Worm (Caenorhabditis elegans) whole organism, late embryonic: ENCODE measurements around the gene F59A6.11.
A peak's percentile ranks its signal among the peaks of the same experiment; 100 is the strongest.

ENCODE experiments used
- C08G9.2 ChIP-seq: sonication (generic microtip); optimal IDR thresholded peaks from 2 replicates; lab custom pipeline; 2016; ENCODE audit warnings: mild to moderate bottlenecking, missing genetic modification characterization, moderate library complexity, missing compliant biosample characterization
- C38D4.7 ChIP-seq: fragments of 200-800 bp; sonication (Bioruptor generic); optimal IDR thresholded peaks from 2 replicates; lab custom pipeline; 2018; ENCODE audit warnings: mild to moderate bottlenecking, missing genetic modification characterization, moderate library complexity, missing compliant biosample characterization
- K09A11.1 ChIP-seq: sonication (generic microtip); optimal IDR thresholded peaks from 2 replicates; lab custom pipeline; 2017; ENCODE audit warnings: antibody characterized with exemption, mild to moderate bottlenecking, missing genetic modification characterization, missing compliant biosample characterization; ENCODE audit not compliant: insufficient read depth
- T23F11.4 ChIP-seq: fragments of 200-800 bp; sonication (Bioruptor generic); optimal IDR thresholded peaks from 2 replicates; lab custom pipeline; 2018; ENCODE audit warnings: mild to moderate bottlenecking, missing genetic modification characterization, missing compliant biosample characterization
- ama-1 ChIP-seq: fragments of 150-350 bp; optimal IDR thresholded peaks from 2 replicates; lab custom pipeline; 2014
- ceh-18 ChIP-seq: sonication (generic microtip); optimal IDR thresholded peaks from 2 replicates; lab custom pipeline; 2016; ENCODE audit warnings: missing genetic modification characterization, missing compliant biosample characterization
- ceh-2 ChIP-seq: sonication (generic microtip); optimal IDR thresholded peaks from 2 replicates; lab custom pipeline; 2016; ENCODE audit warnings: missing genotype, missing genetic modification characterization, missing compliant biosample characterization
- ceh-22 ChIP-seq: sonication (generic microtip); optimal IDR thresholded peaks from 2 replicates; lab custom pipeline; 2017; ENCODE audit warnings: missing biosample characterization, missing genetic modification characterization
- ceh-24 ChIP-seq: sonication (generic microtip); optimal IDR thresholded peaks from 2 replicates; lab custom pipeline; 2016; ENCODE audit warnings: mild to moderate bottlenecking, missing genetic modification characterization, missing compliant biosample characterization
- ceh-30 ChIP-seq: fragments of 150-350 bp; optimal IDR thresholded peaks from 2 replicates; lab custom pipeline; 2014; ENCODE audit warnings: missing biosample characterization, missing genetic modification characterization
- ceh-31 ChIP-seq: sonication (generic microtip); optimal IDR thresholded peaks from 2 replicates; lab custom pipeline; 2016; ENCODE audit warnings: missing genetic modification characterization, missing compliant biosample characterization
- ceh-48 ChIP-seq: sonication (generic microtip); optimal IDR thresholded peaks from 2 replicates; lab custom pipeline; 2016; ENCODE audit warnings: missing genetic modification characterization, inconsistent platforms, missing compliant biosample characterization
- ceh-6 ChIP-seq: fragments of 200-800 bp; sonication (Bioruptor generic); optimal IDR thresholded peaks from 2 replicates; lab custom pipeline; 2018; ENCODE audit warnings: mild to moderate bottlenecking, missing genetic modification characterization, missing compliant biosample characterization
- ceh-9 ChIP-seq: sonication (generic microtip); optimal IDR thresholded peaks from 2 replicates; lab custom pipeline; 2016; ENCODE audit warnings: mild to moderate bottlenecking, missing genetic modification characterization, inconsistent platforms, missing compliant biosample characterization
- che-1 ChIP-seq: sonication (generic microtip); optimal IDR thresholded peaks from 2 replicates; lab custom pipeline; 2016; ENCODE audit warnings: mild to moderate bottlenecking, missing genetic modification characterization, missing compliant biosample characterization
- dmd-4 ChIP-seq: sonication (generic microtip); optimal IDR thresholded peaks from 2 replicates; lab custom pipeline; 2016; ENCODE audit warnings: borderline replicate concordance, missing genetic modification characterization, missing compliant biosample characterization
- elt-2 ChIP-seq: sonication (generic microtip); optimal IDR thresholded peaks from 2 replicates; lab custom pipeline; 2016; ENCODE audit warnings: missing genetic modification reagents, missing genetic modification characterization, missing compliant biosample characterization
- elt-4 ChIP-seq: sonication (generic microtip); optimal IDR thresholded peaks from 2 replicates; lab custom pipeline; 2016; ENCODE audit warnings: missing genetic modification characterization, missing compliant biosample characterization
- fkh-10 ChIP-seq: fragments of 150-350 bp; optimal IDR thresholded peaks from 2 replicates; lab custom pipeline; 2014; ENCODE audit warnings: missing biosample characterization, missing genetic modification reagents, missing genetic modification characterization
- gmeb-2 ChIP-seq: sonication (generic microtip); optimal IDR thresholded peaks from 2 replicates; lab custom pipeline; 2016; ENCODE audit warnings: missing genetic modification characterization, inconsistent platforms, missing compliant biosample characterization
- hlh-30 ChIP-seq: sonication (generic microtip); optimal IDR thresholded peaks from 2 replicates; lab custom pipeline; 2017; ENCODE audit warnings: antibody characterized with exemption, missing genetic modification characterization, missing compliant biosample characterization; ENCODE audit not compliant: insufficient read depth
- hlh-6 ChIP-seq: sonication (generic microtip); optimal IDR thresholded peaks from 2 replicates; lab custom pipeline; 2016; ENCODE audit warnings: missing genotype, missing genetic modification characterization, missing compliant biosample characterization
- lim-6 ChIP-seq: sonication (generic microtip); optimal IDR thresholded peaks from 2 replicates; lab custom pipeline; 2016; ENCODE audit warnings: missing genetic modification characterization, missing compliant biosample characterization
- lin-11 ChIP-seq: fragments of 200-800 bp; sonication (Bioruptor generic); optimal IDR thresholded peaks from 2 replicates; lab custom pipeline; 2018; ENCODE audit warnings: mild to moderate bottlenecking, missing genetic modification characterization, missing compliant biosample characterization
- madf-2 ChIP-seq: sonication (generic microtip); optimal IDR thresholded peaks from 2 replicates; lab custom pipeline; 2017; ENCODE audit warnings: missing genetic modification characterization, missing compliant biosample characterization
- nhr-232 ChIP-seq: sonication (generic microtip); optimal IDR thresholded peaks from 2 replicates; lab custom pipeline; 2016; ENCODE audit warnings: missing genetic modification characterization, missing compliant biosample characterization
- pag-3 ChIP-seq: sonication (generic microtip); optimal IDR thresholded peaks from 2 replicates; lab custom pipeline; 2016; ENCODE audit warnings: missing compliant biosample characterization, missing genetic modification characterization, borderline replicate concordance
- pat-9 ChIP-seq: fragments of 200-800 bp; sonication (Bioruptor generic); optimal IDR thresholded peaks from 2 replicates; lab custom pipeline; 2018; ENCODE audit warnings: mild to moderate bottlenecking, missing genetic modification characterization, moderate library complexity, missing compliant biosample characterization
- pha-2 ChIP-seq: sonication (generic microtip); optimal IDR thresholded peaks from 2 replicates; lab custom pipeline; 2017; ENCODE audit warnings: mild to moderate bottlenecking, missing genetic modification characterization, missing compliant biosample characterization
- pros-1 ChIP-seq: fragments of 150-350 bp; optimal IDR thresholded peaks from 2 replicates; lab custom pipeline; 2014; ENCODE audit warnings: missing biosample characterization, missing genetic modification reagents, missing genetic modification characterization
- rnt-1 ChIP-seq: sonication (generic microtip); optimal IDR thresholded peaks from 2 replicates; lab custom pipeline; 2016; ENCODE audit warnings: missing genetic modification characterization, missing compliant biosample characterization
- sdc-2 ChIP-seq: sonication (generic microtip); optimal IDR thresholded peaks from 2 replicates; lab custom pipeline; 2016; ENCODE audit warnings: missing genotype, missing genetic modification characterization, missing compliant biosample characterization
- sox-4 ChIP-seq: sonication (generic microtip); optimal IDR thresholded peaks from 2 replicates; lab custom pipeline; 2017; ENCODE audit warnings: mild to moderate bottlenecking, missing genetic modification characterization, inconsistent platforms, missing compliant biosample characterization
- syd-9 ChIP-seq: sonication (generic microtip); optimal IDR thresholded peaks from 2 replicates; lab custom pipeline; 2016; ENCODE audit warnings: mild to moderate bottlenecking, missing genetic modification characterization, moderate library complexity, missing compliant biosample characterization
- tbx-2 ChIP-seq: sonication (generic microtip); optimal IDR thresholded peaks from 2 replicates; lab custom pipeline; 2016; ENCODE audit warnings: missing genetic modification characterization, missing compliant biosample characterization
- ttx-3 ChIP-seq: sonication (generic microtip); optimal IDR thresholded peaks from 2 replicates; lab custom pipeline; 2016; ENCODE audit warnings: missing genetic modification reagents, missing genetic modification characterization, missing compliant biosample characterization
- unc-42 ChIP-seq: sonication (generic microtip); optimal IDR thresholded peaks from 2 replicates; lab custom pipeline; 2016; ENCODE audit warnings: missing genotype, missing genetic modification characterization, missing compliant biosample characterization
- unc-55 ChIP-seq: sonication (generic microtip); optimal IDR thresholded peaks from 2 replicates; lab custom pipeline; 2017; ENCODE audit warnings: missing biosample characterization, missing genetic modification reagents, missing genetic modification characterization
- unc-86 ChIP-seq: sonication (generic microtip); optimal IDR thresholded peaks from 2 replicates; lab custom pipeline; 2016; ENCODE audit warnings: missing genetic modification characterization, missing compliant biosample characterization
- zip-5 ChIP-seq: sonication (generic microtip); optimal IDR thresholded peaks from 2 replicates; lab custom pipeline; 2016; ENCODE audit warnings: missing genetic modification characterization, missing compliant biosample characterization
- ztf-16 ChIP-seq: sonication (generic microtip); optimal IDR thresholded peaks from 2 replicates; lab custom pipeline; 2017; ENCODE audit warnings: missing genetic modification characterization, missing compliant biosample characterization

Gene F59A6.11

DNA sequence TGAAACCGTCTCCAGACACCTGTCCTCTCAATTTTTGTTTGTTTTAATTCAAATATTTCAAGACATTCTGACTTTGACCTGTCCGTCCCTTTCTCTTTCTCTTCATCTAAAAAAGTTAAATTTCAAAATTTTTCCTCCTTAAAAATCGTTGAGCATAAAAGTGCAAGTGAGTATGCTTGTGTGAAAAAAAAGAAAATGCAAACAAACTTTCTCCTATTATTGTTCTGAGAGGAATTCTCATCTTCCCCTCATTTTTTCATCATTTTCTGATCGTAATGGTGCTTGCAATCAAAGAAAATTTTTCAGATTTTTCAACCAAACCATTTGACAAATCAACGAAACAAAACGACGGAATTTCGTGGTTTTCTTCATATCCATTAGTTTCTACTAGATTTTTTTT is 29.7 kb downstream of the F59A6.11 start, which contains the start of gene shc-2:
Gene shc-2, plus strand, starts transcription at position 301 of the 400 bp plus-strand sequence.
- TF ChIP-seq elt-4 (tag; lab: Kevin White, UChicago), result no peak
- no peak for TF ChIP-seq unc-55
- no peak for TF ChIP-seq sox-4 (tag; lab: Kevin White, UChicago)
- no peak for TF ChIP-seq rnt-1 (tag; lab: Kevin White, UChicago)
- no peak for TF ChIP-seq hlh-30 (tag; lab: Kevin White, UChicago)
- TF ChIP-seq, all 69 proteins: peak for 0

DNA sequence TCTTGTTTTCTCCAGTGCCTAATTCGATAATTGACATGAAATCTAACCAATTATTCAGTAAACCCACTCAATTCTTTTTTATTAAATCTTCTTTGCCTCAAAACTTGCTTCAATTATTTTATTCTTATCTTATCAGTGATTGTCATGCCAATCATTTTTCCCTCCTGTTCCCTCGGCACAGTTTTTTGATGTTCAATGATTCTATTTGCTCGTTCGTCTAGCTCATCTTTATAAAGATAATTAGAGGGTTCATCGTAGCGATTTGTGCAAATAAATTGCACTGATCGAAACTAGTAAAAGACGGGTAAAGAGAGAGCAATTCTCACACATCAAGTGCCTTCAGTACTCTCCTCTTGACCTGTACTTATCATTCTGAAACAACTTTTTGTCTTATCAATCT is 30.9 kb downstream of the F59A6.11 start:
- no peak for TF ChIP-seq pag-3 (tag; lab: Kevin White, UChicago)
- TF ChIP-seq elt-2 (tag; lab: Kevin White, UChicago), result peak; percentile 93
- TF ChIP-seq, all 69 proteins: peak for 1

- TF ChIP-seq rnt-1 (tag; lab: Kevin White, UChicago) (no peak), ceh-48 (tag; lab: Kevin White, UChicago) (no peak), elt-2 (tag; lab: Kevin White, UChicago) (peak; percentile 99), pha-2 (tag; lab: Kevin White, UChicago) (no peak), nhr-232 (tag; lab: Kevin White, UChicago) (no peak), ama-1 (lab: Kevin White, UChicago) (no peak)
Measured at ce11 chrII:4966576-4966975, 32.0 kb downstream of the F59A6.11 start.

- TF ChIP-seq elt-2 (tag; lab: Kevin White, UChicago), result peak; percentile 96
- no peak for TF ChIP-seq tbx-2
Measured at ce11 chrII:4960690-4961089, 37.9 kb downstream of the F59A6.11 start.

DNA sequence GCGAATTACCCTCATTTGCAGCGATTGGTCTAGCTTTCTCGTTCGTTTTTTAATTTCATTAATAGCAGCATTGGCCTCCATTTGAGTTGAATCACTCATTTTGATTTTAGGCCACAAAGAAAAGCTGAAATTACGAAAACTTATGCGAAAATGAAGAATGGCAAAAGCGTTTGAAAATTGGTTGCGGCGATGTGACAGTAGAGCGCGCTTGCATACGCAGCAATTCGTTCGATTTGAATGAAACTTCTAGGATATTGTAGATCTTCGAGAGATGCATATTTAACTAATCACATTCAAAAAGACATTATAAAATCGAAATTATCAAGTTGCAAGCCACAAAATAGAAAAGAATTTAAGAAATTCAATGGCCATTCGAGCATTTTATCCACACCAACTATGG is 38.8 kb downstream of the F59A6.11 start, which contains the start of gene ulp-2:
Gene ulp-2, minus strand, starts transcription at position 158 of the 400 bp plus-strand sequence.
- no peak for TF ChIP-seq ceh-30
- no peak for TF ChIP-seq sdc-2 (tag; lab: Kevin White, UChicago)
- no peak for TF ChIP-seq ceh-2 (tag; lab: Kevin White, UChicago)
- no peak for TF ChIP-seq unc-42 (tag; lab: Kevin White, UChicago)
- TF ChIP-seq C38D4.7 (GFP tag; lab: Kevin White, UChicago), result no peak
- no peak for TF ChIP-seq hlh-30 (tag; lab: Kevin White, UChicago)
- no peak for TF ChIP-seq ceh-22
- TF ChIP-seq K09A11.1 (tag; lab: Kevin White, UChicago), result no peak
- no peak for TF ChIP-seq pha-2 (tag; lab: Kevin White, UChicago)
- no peak for TF ChIP-seq elt-4 (tag; lab: Kevin White, UChicago)
- no peak for TF ChIP-seq ztf-16
- TF ChIP-seq pag-3 (tag; lab: Kevin White, UChicago), result no peak
- no peak for TF ChIP-seq C08G9.2 (tag; lab: Kevin White, UChicago)
- no peak for TF ChIP-seq ceh-9
- no peak for TF ChIP-seq gmeb-2 (tag; lab: Kevin White, UChicago)
- no peak for TF ChIP-seq ceh-24 (tag; lab: Kevin White, UChicago)
- no peak for TF ChIP-seq lin-11 (tag; lab: Kevin White, UChicago)
- TF ChIP-seq hlh-6 (tag; lab: Kevin White, UChicago), result no peak
- no peak for TF ChIP-seq zip-5 (tag; lab: Kevin White, UChicago)
- TF ChIP-seq dmd-4 (tag; lab: Kevin White, UChicago), result no peak

ce11 chrII:4955353-4955752 is 43.2 kb downstream of the F59A6.11 start, which contains the start of gene pbs-3:
TSS of gene pbs-3 (minus strand) at chrII:4955427.
- TF ChIP-seq lim-6 (tag; lab: Kevin White, UChicago) (peak; percentile 78), fkh-10 (GFP tag; lab: Kevin White, UChicago) (no peak), T23F11.4 (GFP tag; lab: Kevin White, UChicago) (no peak), unc-86 (tag; lab: Kevin White, UChicago) (peak; percentile 13), pros-1 (tag; lab: Kevin White, UChicago) (no peak), ztf-16 (no peak), ttx-3 (no peak), rnt-1 (tag; lab: Kevin White, UChicago) (peak; percentile 66), elt-4 (tag; lab: Kevin White, UChicago) (no peak), ceh-18 (tag; lab: Kevin White, UChicago) (peak; percentile 44), che-1 (tag; lab: Kevin White, UChicago) (no peak), ceh-48 (tag; lab: Kevin White, UChicago) (no peak), pat-9 (tag; lab: Kevin White, UChicago) (no peak), lin-11 (tag; lab: Kevin White, UChicago) (no peak), unc-55 (no peak), madf-2 (tag; lab: Kevin White, UChicago) (peak; percentile 6), ceh-6 (no peak), hlh-30 (tag; lab: Kevin White, UChicago) (no peak), K09A11.1 (tag; lab: Kevin White, UChicago) (no peak), syd-9 (no peak), ceh-31 (tag; lab: Kevin White, UChicago) (peak; percentile 97)
